Fruit fly (Drosophila melanogaster): ENCODE measurements around the gene Ada.

Gene Ada

dm6 chr3R:9064874-9065273, at the start of gene Ada, which contains the start of gene beag:
Ada (plus strand) TSS chr3R:9065183.
beag (minus strand) TSS chr3R:9065078.
- peak; percentile 40 for TF ChIP-seq Hsf (GFP tag; optimal IDR thresholded peaks at IDR 0.05)
- peak; percentile 25 for TF ChIP-seq CG7786 (GFP tag; optimal IDR thresholded peaks at IDR 0.05)
- peak; percentile 84 for TF ChIP-seq Med (GFP tag)
- TF ChIP-seq CG18599 (GFP tag; optimal IDR thresholded peaks at IDR 0.05): no peak
- TF ChIP-seq CG4282 (GFP tag; optimal IDR thresholded peaks at IDR 0.05): peak; percentile 5
- peak; percentile 51 for TF ChIP-seq zfh2 (GFP tag; optimal IDR thresholded peaks at IDR 0.05)
- no peak for TF ChIP-seq CG12236 (GFP tag; optimal IDR thresholded peaks at IDR 0.05)
- TF ChIP-seq tap (tag; optimal IDR thresholded peaks at IDR 0.05): no peak
- no peak for TF ChIP-seq Bdp1 (GFP tag; optimal IDR thresholded peaks at IDR 0.05)
- TF ChIP-seq luna (GFP tag; optimal IDR thresholded peaks at IDR 0.05): no peak
- TF ChIP-seq dmrt11E (tag; optimal IDR thresholded peaks at IDR 0.05): peak; percentile 23
- no peak for TF ChIP-seq mirr (GFP tag; optimal IDR thresholded peaks at IDR 0.05)
- TF ChIP-seq toy (GFP tag; IDR thresholded peaks at IDR 0.05): no peak
- no peak for TF ChIP-seq CG5245 (GFP tag; optimal IDR thresholded peaks at IDR 0.05)
- no peak for TF ChIP-seq zen2 (GFP tag; IDR thresholded peaks at IDR 0.05; ENCODE audit: partially characterized antibody)
- no peak for TF ChIP-seq CG10431 (GFP tag; optimal IDR thresholded peaks at IDR 0.05)
- no peak for TF ChIP-seq pros (GFP tag; optimal IDR thresholded peaks at IDR 0.05)
- no peak for TF ChIP-seq ato (GFP tag; IDR thresholded peaks at IDR 0.05; ENCODE audit: partially characterized antibody)
- no peak for TF ChIP-seq CG1647 (GFP tag; optimal IDR thresholded peaks at IDR 0.05)
- no peak for TF ChIP-seq CG5180 (GFP tag; optimal IDR thresholded peaks at IDR 0.05)
- TF ChIP-seq Hr39 (optimal IDR thresholded peaks at IDR 0.05): no peak
- no peak for TF ChIP-seq zfh1 (GFP tag; IDR thresholded peaks at IDR 0.05)
- TF ChIP-seq CG6813 (GFP tag; optimal IDR thresholded peaks at IDR 0.05): no peak
- no peak for TF ChIP-seq Nf-YA (GFP tag; IDR thresholded peaks at IDR 0.05)
- no peak for TF ChIP-seq Neu2 (GFP tag; optimal IDR thresholded peaks at IDR 0.05; ENCODE audit: borderline replicate concordance)
- no peak for TF ChIP-seq gsb-n (tag; optimal IDR thresholded peaks at IDR 0.05)
- TF ChIP-seq CG9215 (GFP tag; IDR thresholded peaks at IDR 0.05): peak; percentile 36; the same call in 1 of the 2 replicates
- no peak for TF ChIP-seq CG6272 (GFP tag; IDR thresholded peaks at IDR 0.05)
- no peak for TF ChIP-seq h (optimal IDR thresholded peaks at IDR 0.05)
- TF ChIP-seq chm (GFP tag; IDR thresholded peaks at IDR 0.05): no peak; the same call in 1 of the 2 replicates
- no peak for TF ChIP-seq CG6654 (GFP tag; optimal IDR thresholded peaks at IDR 0.05)
- TF ChIP-seq CG12391 (tag; optimal IDR thresholded peaks at IDR 0.05): peak; percentile 64
- TF ChIP-seq sisA (GFP tag; IDR thresholded peaks at IDR 0.05): no peak
- 0 out of 2 replicates have a peak, but pooled peaks have one; percentile 15 for TF ChIP-seq CG32767 (GFP tag; IDR thresholded peaks at IDR 0.05)
- no peak for TF ChIP-seq Doc2 (GFP tag; IDR thresholded peaks at IDR 0.05)
- no peak for TF ChIP-seq Blimp-1 (GFP tag; optimal IDR thresholded peaks at IDR 0.05)
- no peak for TF ChIP-seq Atf-2 (GFP tag; optimal IDR thresholded peaks at IDR 0.05)
- TF ChIP-seq CG1233 (GFP tag; optimal IDR thresholded peaks at IDR 0.05): peak; percentile 22
- no peak for TF ChIP-seq Nf-YB (GFP tag; optimal IDR thresholded peaks at IDR 0.05)
- peak; percentile 63 for TF ChIP-seq grau (tag; optimal IDR thresholded peaks at IDR 0.05)
- TF ChIP-seq CG2116 (GFP tag; optimal IDR thresholded peaks at IDR 0.05): peak; percentile 93
- peak; percentile 29 for TF ChIP-seq fu2 (GFP tag; optimal IDR thresholded peaks at IDR 0.05)
- TF ChIP-seq pfk (GFP tag; optimal IDR thresholded peaks at IDR 0.05): no peak
- no peak for TF ChIP-seq CG3726 (GFP tag; IDR thresholded peaks at IDR 0.05)
- peak; percentile 57 for TF ChIP-seq CG13424 (tag; optimal IDR thresholded peaks at IDR 0.05)
- no peak for TF ChIP-seq Sox100B (GFP tag; optimal IDR thresholded peaks at IDR 0.05)
- peak in 1 of 3 experiments; percentile 40 for TF ChIP-seq lola (GFP tag; optimal IDR thresholded peaks at IDR 0.05)
- no peak for TF ChIP-seq maf-S (GFP tag; optimal IDR thresholded peaks at IDR 0.05)
- TF ChIP-seq slp2 (GFP tag; optimal IDR thresholded peaks at IDR 0.05): no peak
- TF ChIP-seq scrt (GFP tag; optimal IDR thresholded peaks at IDR 0.05): no peak
- TF ChIP-seq Mad (GFP tag; optimal IDR thresholded peaks at IDR 0.05): peak; percentile 6
- TF ChIP-seq CG11723 (GFP tag; optimal IDR thresholded peaks at IDR 0.05): no peak
